Fruit fly (Drosophila melanogaster) whole organism, embryonic: ENCODE results near the gene CG7564.
A peak's percentile ranks its signal among the peaks of the same experiment; 100 is the strongest.

Experiments
- Atf6 ChIP-seq: fragments of 200-800 bp; sonication (Bioruptor generic); IDR thresholded peaks from 2 replicates; pipeline ENCODE4 v1.3.6; 2022; ENCODE audit warnings: missing biosample characterization, missing genetic modification characterization
- CG10543 ChIP-seq: fragments of 200-800 bp; sonication (Bioruptor generic); optimal IDR thresholded peaks from 3 replicates; lab custom pipeline; 2017; ENCODE audit warnings: missing biosample characterization, mild to moderate bottlenecking, missing genetic modification characterization, moderate library complexity
- CG12219 ChIP-seq: fragments of 200-800 bp; sonication (Bioruptor generic); optimal IDR thresholded peaks from 3 replicates; lab custom pipeline; 2018; ENCODE audit warnings: missing biosample characterization, mild to moderate bottlenecking, missing genetic modification characterization
- CG13296 ChIP-seq: fragments of 200-800 bp; sonication (Bioruptor generic); optimal IDR thresholded peaks from 3 replicates; lab custom pipeline; 2018; ENCODE audit warnings: missing biosample characterization, mild to moderate bottlenecking, missing genetic modification characterization
- CG15011 ChIP-seq: fragments of 200-800 bp; sonication (Bioruptor generic); optimal IDR thresholded peaks from 3 replicates; lab custom pipeline; 2018; ENCODE audit warnings: missing biosample characterization, mild to moderate bottlenecking, missing genetic modification characterization
- CG18619 ChIP-seq: fragments of 200-800 bp; sonication (Bioruptor generic); optimal IDR thresholded peaks from 3 replicates; lab custom pipeline; 2017; ENCODE audit warnings: missing biosample characterization, mild to moderate bottlenecking, missing genetic modification characterization
- CG18764 ChIP-seq: fragments of 200-800 bp; sonication (Bioruptor generic); optimal IDR thresholded peaks from 3 replicates; lab custom pipeline; 2016; ENCODE audit warnings: missing biosample characterization, missing genetic modification characterization
- CG30403 ChIP-seq: fragments of 200-800 bp; sonication (Bioruptor generic); optimal IDR thresholded peaks from 3 replicates; lab custom pipeline; 2016; ENCODE audit warnings: missing biosample characterization, missing genetic modification characterization
- CG30431 ChIP-seq: fragments of 200-800 bp; sonication (Bioruptor generic); optimal IDR thresholded peaks from 2 replicates; lab custom pipeline; 2017; ENCODE audit warnings: missing biosample characterization, missing genetic modification characterization
- CG3281 ChIP-seq: fragments of 200-800 bp; sonication (Bioruptor generic); optimal IDR thresholded peaks from 3 replicates; lab custom pipeline; 2017; ENCODE audit warnings: missing biosample characterization, mild to moderate bottlenecking, missing genetic modification characterization
- CG34376 ChIP-seq: fragments of 200-800 bp; sonication (Bioruptor generic); optimal IDR thresholded peaks from 2 replicates; lab custom pipeline; 2018; ENCODE audit warnings: missing biosample characterization, mild to moderate bottlenecking, missing genetic modification characterization
- CG3847 ChIP-seq: fragments of 200-800 bp; sonication (Bioruptor generic); IDR thresholded peaks from 2 replicates; pipeline ENCODE4 v1.3.6; 2022; ENCODE audit warnings: missing biosample characterization, missing genetic modification characterization
- CG3995 ChIP-seq: fragments of 200-800 bp; sonication (Bioruptor generic); optimal IDR thresholded peaks from 3 replicates; lab custom pipeline; 2016; ENCODE audit warnings: missing biosample characterization, missing genetic modification characterization
- CG4707 ChIP-seq: fragments of 200-800 bp; sonication (Bioruptor generic); optimal IDR thresholded peaks from 2 replicates; lab custom pipeline; 2018; ENCODE audit warnings: missing biosample characterization, mild to moderate bottlenecking, missing genetic modification characterization, moderate library complexity
- CG4854 ChIP-seq: fragments of 200-800 bp; sonication (Bioruptor generic); optimal IDR thresholded peaks from 2 replicates; lab custom pipeline; 2016; ENCODE audit warnings: missing biosample characterization, missing genetic modification characterization, inconsistent platforms
- CG5245 ChIP-seq: fragments of 200-800 bp; sonication (Bioruptor generic); optimal IDR thresholded peaks from 3 replicates; lab custom pipeline; 2016; ENCODE audit warnings: missing biosample characterization, missing genetic modification characterization
- CG6765 ChIP-seq: fragments of 200-800 bp; sonication (Bioruptor generic); optimal IDR thresholded peaks from 3 replicates; lab custom pipeline; 2017; ENCODE audit warnings: missing biosample characterization, mild to moderate bottlenecking, missing genetic modification characterization
- CG9932 ChIP-seq: fragments of 200-800 bp; sonication (Bioruptor generic); IDR thresholded peaks from 2 replicates; pipeline ENCODE4 v1.3.6; 2022; ENCODE audit warnings: missing biosample characterization, missing genetic modification characterization
- D19B ChIP-seq: fragments of 200-800 bp; sonication (Bioruptor generic); optimal IDR thresholded peaks from 2 replicates; lab custom pipeline; 2017; ENCODE audit warnings: missing biosample characterization, mild to moderate bottlenecking, missing genetic modification characterization
- Gsc ChIP-seq: fragments of 200-800 bp; sonication (Bioruptor generic); IDR thresholded peaks from 2 replicates; pipeline ENCODE4 v1.3.6; 2022; ENCODE audit warnings: missing biosample characterization, missing genetic modification characterization
- HLHmδ ChIP-seq: fragments of 200-800 bp; sonication (Bioruptor generic); optimal IDR thresholded peaks from 2 replicates; lab custom pipeline; 2018; ENCODE audit warnings: missing biosample characterization, mild to moderate bottlenecking, missing genetic modification characterization, moderate library complexity
- Hsf ChIP-seq: fragments of 200-800 bp; sonication (Bioruptor generic); optimal IDR thresholded peaks from 3 replicates; lab custom pipeline; 2016; ENCODE audit warnings: missing biosample characterization, missing genetic modification characterization
- Meics ChIP-seq: fragments of 200-800 bp; sonication (Bioruptor generic); optimal IDR thresholded peaks from 2 replicates; lab custom pipeline; 2017; ENCODE audit warnings: missing biosample characterization, mild to moderate bottlenecking, missing genetic modification characterization
- Mrtf ChIP-seq: fragments of 200-800 bp; sonication (Bioruptor generic); IDR thresholded peaks from 3 replicates; pipeline ENCODE4 v1.3.6; 2022; ENCODE audit warnings: missing biosample characterization, missing genetic modification characterization
- NC2β ChIP-seq: fragments of 200-800 bp; sonication (Bioruptor generic); optimal IDR thresholded peaks from 2 replicates; lab custom pipeline; 2016; ENCODE audit warnings: missing biosample characterization, missing genetic modification characterization
- Pdp1 ChIP-seq, 2 experiments: fragments of 200-800 bp; sonication (Bioruptor generic); optimal IDR thresholded peaks; 3 replicates each; lab custom pipeline; 2016; ENCODE audit warnings: missing biosample characterization in 2 of 2, missing genetic modification characterization in 2 of 2, mild to moderate bottlenecking in 1 of 2, moderate library complexity in 1 of 2
- Sox102F ChIP-seq: fragments of 200-800 bp; sonication (Bioruptor generic); optimal IDR thresholded peaks from 2 replicates; lab custom pipeline; 2018; ENCODE audit warnings: missing biosample characterization, mild to moderate bottlenecking, missing genetic modification characterization, moderate library complexity
- Sry-δ ChIP-seq: fragments of 200-800 bp; sonication (Bioruptor generic); optimal IDR thresholded peaks from 2 replicates; lab custom pipeline; 2016; ENCODE audit warnings: missing biosample characterization, missing genetic modification characterization
- Stat92E ChIP-seq, 3 experiments: fragments of >200 bp in 2 of 3; fragments of 200-800 bp in 1 of 3; sonication (Bioruptor generic) in 1 of 3; optimal IDR thresholded peaks; 2 replicates each; lab custom pipeline; 2017 to 2019; ENCODE audit warnings: missing biosample characterization in 3 of 3, missing genetic modification characterization in 3 of 3, mild to moderate bottlenecking in 1 of 3, moderate library complexity in 1 of 3
- Vsx1 ChIP-seq: fragments of 200-800 bp; sonication (Bioruptor generic); optimal IDR thresholded peaks from 2 replicates; lab custom pipeline; 2017; ENCODE audit warnings: missing biosample characterization, mild to moderate bottlenecking, missing genetic modification characterization, missing genetic modification reagents
- ac ChIP-seq: fragments of 200-800 bp; sonication (Bioruptor generic); optimal IDR thresholded peaks from 3 replicates; lab custom pipeline; 2017; ENCODE audit warnings: missing biosample characterization, mild to moderate bottlenecking, missing genetic modification characterization
- al ChIP-seq: fragments of 200-800 bp; sonication (Bioruptor generic); IDR thresholded peaks from 2 replicates; pipeline ENCODE4 v1.3.6; 2022; ENCODE audit warnings: missing biosample characterization, missing genetic modification characterization
- ara ChIP-seq: fragments of 200-800 bp; sonication (Bioruptor generic); IDR thresholded peaks from 2 replicates; pipeline ENCODE4 v1.3.6; 2022; ENCODE audit warnings: missing biosample characterization, missing genetic modification characterization
- bowl ChIP-seq: fragments of 200-800 bp; sonication (Bioruptor generic); IDR thresholded peaks from 2 replicates; pipeline ENCODE4 v1.3.6; 2022; ENCODE audit warnings: missing biosample characterization, missing genetic modification characterization
- dati ChIP-seq: fragments of 200-800 bp; sonication (Bioruptor generic); IDR thresholded peaks from 2 replicates; pipeline ENCODE4 v1.3.6; 2022; ENCODE audit warnings: missing biosample characterization, missing genetic modification characterization
- dimm ChIP-seq: fragments of 200-800 bp; sonication (Bioruptor generic); IDR thresholded peaks from 2 replicates; pipeline ENCODE4 v1.3.6; 2022; ENCODE audit warnings: missing biosample characterization, missing genetic modification characterization
- disco-r ChIP-seq: fragments of 200-800 bp; sonication (Bioruptor generic); optimal IDR thresholded peaks from 2 replicates; lab custom pipeline; 2016; ENCODE audit warnings: missing biosample characterization, missing genetic modification characterization
- hbn ChIP-seq: fragments of 200-800 bp; sonication (Bioruptor generic); IDR thresholded peaks from 2 replicates; pipeline ENCODE4 v1.3.6; 2022; ENCODE audit warnings: missing biosample characterization, missing genetic modification characterization; ENCODE audit not compliant: partially characterized antibody
- jing ChIP-seq: fragments of 200-800 bp; sonication (Bioruptor generic); optimal IDR thresholded peaks from 2 replicates; lab custom pipeline; 2018; ENCODE audit warnings: missing biosample characterization, mild to moderate bottlenecking, missing genetic modification characterization
- lmd ChIP-seq: fragments of 200-800 bp; sonication (Bioruptor generic); IDR thresholded peaks from 2 replicates; pipeline ENCODE4 v1.3.6; 2022; ENCODE audit warnings: missing biosample characterization, missing genetic modification characterization
- nerfin-2 ChIP-seq: fragments of 200-800 bp; sonication (Bioruptor generic); IDR thresholded peaks from 2 replicates; pipeline ENCODE4 v1.3.6; 2022; ENCODE audit warnings: missing biosample characterization, missing genetic modification characterization; ENCODE audit not compliant: partially characterized antibody
- onecut ChIP-seq: fragments of 200-800 bp; sonication (Bioruptor generic); IDR thresholded peaks from 2 replicates; pipeline ENCODE4 v1.3.6; 2022; ENCODE audit warnings: missing biosample characterization, missing genetic modification characterization
- org-1 ChIP-seq: fragments of 200-800 bp; sonication (Bioruptor generic); optimal IDR thresholded peaks from 2 replicates; lab custom pipeline; 2017; ENCODE audit warnings: missing biosample characterization, missing genetic modification characterization
- pb ChIP-seq: fragments of 200-800 bp; sonication (Bioruptor generic); optimal IDR thresholded peaks from 3 replicates; lab custom pipeline; 2016; ENCODE audit warnings: missing biosample characterization, missing genetic modification characterization
- slp2 ChIP-seq: fragments of 200-800 bp; sonication (Bioruptor generic); optimal IDR thresholded peaks from 2 replicates; lab custom pipeline; 2016; ENCODE audit warnings: missing biosample characterization, missing genetic modification characterization
- stwl ChIP-seq: fragments of 200-800 bp; sonication (Bioruptor generic); optimal IDR thresholded peaks from 3 replicates; lab custom pipeline; 2018; ENCODE audit warnings: missing biosample characterization, mild to moderate bottlenecking, missing genetic modification characterization, moderate library complexity
- tin ChIP-seq: fragments of 200-800 bp; sonication (Bioruptor generic); optimal IDR thresholded peaks from 3 replicates; lab custom pipeline; 2016; ENCODE audit warnings: missing biosample characterization, missing genetic modification characterization
- usp ChIP-seq: fragments of >200 bp; optimal IDR thresholded peaks from 2 replicates; lab custom pipeline; 2017; ENCODE audit warnings: missing biosample characterization, missing genetic modification characterization
- vnd ChIP-seq: fragments of 200-800 bp; sonication (Bioruptor generic); IDR thresholded peaks from 3 replicates; pipeline ENCODE4 v1.3.6; 2022; ENCODE audit warnings: missing biosample characterization, missing genetic modification characterization; ENCODE audit not compliant: partially characterized antibody
- zen ChIP-seq: fragments of 200-800 bp; sonication (Bioruptor generic); optimal IDR thresholded peaks from 3 replicates; lab custom pipeline; 2018; ENCODE audit warnings: missing biosample characterization, mild to moderate bottlenecking, missing genetic modification characterization, moderate library complexity

The CG7564 gene

DNA sequence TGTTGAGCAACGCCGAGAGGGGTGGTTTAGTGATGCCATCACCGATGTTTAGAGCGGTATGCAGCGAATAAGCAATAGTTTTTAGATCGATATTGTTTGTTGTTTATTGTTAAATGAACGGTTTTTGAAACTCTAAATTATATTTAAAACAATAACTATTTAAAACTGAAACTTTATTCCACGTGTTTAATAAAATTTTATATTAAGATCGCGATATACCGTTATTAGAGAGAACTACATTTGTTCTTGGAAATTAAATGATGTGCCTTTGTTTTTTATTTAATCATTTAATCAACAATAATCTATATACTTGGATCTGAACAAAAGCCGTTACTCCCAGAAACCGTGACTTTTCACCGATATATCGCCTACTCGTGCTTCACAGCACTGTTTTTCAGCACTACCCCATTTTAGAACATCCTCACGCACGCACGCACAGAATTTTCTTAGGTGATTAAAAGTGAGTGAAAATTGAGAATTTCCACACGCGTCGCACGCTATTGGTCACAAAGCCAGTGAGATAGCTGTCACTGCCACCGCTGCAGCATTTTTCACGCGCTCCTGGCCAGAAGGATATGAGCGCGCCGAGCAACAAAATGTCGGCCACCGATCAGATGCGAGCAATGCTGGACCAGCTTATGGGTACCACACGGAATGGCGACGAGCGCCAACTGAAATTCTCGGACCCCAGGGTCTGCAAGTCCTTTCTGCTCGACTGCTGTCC, at the start of gene CG7564, which contains the start of gene U4-U6-60K (continued):
- TF ChIP-seq lmd (GFP tag; lab: Robert Waterston, UW) (peak; percentile 62; the same call in 1 of the 2 replicates), stwl (tag; lab: Kevin White, UChicago) (peak; percentile 25), CG18764 (peak; percentile 37), CG4854 (peak; percentile 22), usp (no peak), org-1 (GFP tag; lab: Kevin White, UChicago) (no peak), zen (tag; lab: Kevin White, UChicago) (peak; percentile 50), ac (GFP tag; lab: Kevin White, UChicago) (no peak), Pdp1 (GFP tag; optimal IDR thresholded peaks at IDR 0.05; lab: Kevin White, UChicago) (peak; percentile 28 to 60), vnd (GFP tag; lab: Robert Waterston, UW) (peak; percentile 98), CG3995 (GFP tag; lab: Kevin White, UChicago) (peak; percentile 99), Hsf (peak; percentile 75), CG18619 (GFP tag; lab: Kevin White, UChicago) (peak; percentile 71), ara (GFP tag; lab: Robert Waterston, UW) (no peak), CG30403 (GFP tag; lab: Kevin White, UChicago) (peak; percentile 85), Sox102F (peak; percentile 25), Atf6 (no peak), disco-r (peak; percentile 26), Gsc (GFP tag; lab: Robert Waterston, UW) (no peak), dati (no peak), CG9932 (GFP tag; lab: Robert Waterston, UW) (peak; percentile 95), bowl (no peak), CG4707 (no peak), tin (GFP tag; lab: Kevin White, UChicago) (peak; percentile 71), Meics (peak; percentile 73), CG5245 (peak; percentile 8), al (peak; percentile 54), NC2β (GFP tag; lab: Kevin White, UChicago) (no peak), Sry-δ (peak; percentile 79), pb (no peak), CG10543 (GFP tag; lab: Kevin White, UChicago) (peak; percentile 72), Vsx1 (no peak), CG12219 (GFP tag; lab: Kevin White, UChicago) (no peak), nerfin-2 (GFP tag; lab: Robert Waterston, UW) (peak; percentile 96), CG13296 (GFP tag; lab: Kevin White, UChicago) (no peak), Mrtf (GFP tag; lab: Robert Waterston, UW) (peak; percentile 49; the same call in 1 of the 3 replicates), Stat92E (GFP tag; optimal IDR thresholded peaks at IDR 0.05; lab: Kevin White, UChicago) (no peak), CG3281 (GFP tag; lab: Kevin White, UChicago) (peak; percentile 53), CG30431 (GFP tag; lab: Kevin White, UChicago) (peak; percentile 53), slp2 (GFP tag; lab: Kevin White, UChicago) (peak; percentile 22), jing (GFP tag; lab: Kevin White, UChicago) (no peak), D19B (GFP tag; lab: Kevin White, UChicago) (peak; percentile 32), dimm (no peak), CG15011 (GFP tag; lab: Kevin White, UChicago) (peak; percentile 42), onecut (GFP tag; lab: Robert Waterston, UW) (peak; percentile 28), CG6765 (no peak), CG34376 (GFP tag; lab: Kevin White, UChicago) (peak; percentile 46), hbn (GFP tag; lab: Robert Waterston, UW) (peak; percentile 87), HLHmδ (GFP tag; lab: Kevin White, UChicago) (no peak), CG3847 (GFP tag; lab: Robert Waterston, UW) (peak; percentile 84)
